Fruit fly (Drosophila melanogaster) whole organism, pupa: ENCODE measurements around the gene nocte.

Experiments used
- CG10348 ChIP-seq: fragments of 200-800 bp; sonication (Bioruptor generic); IDR thresholded peaks from 2 replicates; pipeline ENCODE4 v1.3.6; 2022; ENCODE audit warnings: missing biosample characterization, missing genetic modification characterization
- CG12605 ChIP-seq: fragments of 200-800 bp; sonication (Bioruptor generic); IDR thresholded peaks from 2 replicates; pipeline ENCODE4 v1.3.6; 2022; ENCODE audit warnings: missing biosample characterization, missing genetic modification characterization
- CG13204 ChIP-seq: fragments of 200-800 bp; sonication (Bioruptor generic); optimal IDR thresholded peaks from 2 replicates; lab custom pipeline; 2018; ENCODE audit warnings: missing biosample characterization, mild to moderate bottlenecking, missing genetic modification characterization, moderate library complexity
- CG14655 ChIP-seq: fragments of 200-800 bp; sonication (Bioruptor generic); optimal IDR thresholded peaks from 3 replicates; lab custom pipeline; 2017; ENCODE audit warnings: mild to moderate bottlenecking, missing biosample characterization, missing genetic modification reagents, missing genetic modification characterization
- CG15710 ChIP-seq: fragments of 200-800 bp; sonication (Bioruptor generic); optimal IDR thresholded peaks from 2 replicates; lab custom pipeline; 2018; ENCODE audit warnings: missing biosample characterization, mild to moderate bottlenecking, missing genetic modification characterization, moderate library complexity
- CG17806 ChIP-seq: fragments of 200-800 bp; sonication (Bioruptor generic); optimal IDR thresholded peaks from 2 replicates; lab custom pipeline; 2018; ENCODE audit warnings: missing biosample characterization, mild to moderate bottlenecking, missing genetic modification characterization, moderate library complexity
- CG32121 ChIP-seq: fragments of 200-800 bp; sonication (Bioruptor generic); IDR thresholded peaks from 2 replicates; pipeline ENCODE4 v1.3.6; 2022; ENCODE audit warnings: missing biosample characterization, missing genetic modification characterization
- CG34367 ChIP-seq: fragments of 200-800 bp; sonication (Bioruptor generic); optimal IDR thresholded peaks from 2 replicates; lab custom pipeline; 2018; ENCODE audit warnings: missing biosample characterization, mild to moderate bottlenecking, missing genetic modification characterization
- CG4496 ChIP-seq: fragments of 200-800 bp; sonication (Bioruptor generic); IDR thresholded peaks from 3 replicates; pipeline ENCODE4 v1.3.6; 2022; ENCODE audit warnings: missing biosample characterization, missing genetic modification characterization
- CG8159 ChIP-seq: fragments of 200-800 bp; sonication (Bioruptor generic); optimal IDR thresholded peaks from 3 replicates; lab custom pipeline; 2018; ENCODE audit warnings: missing biosample characterization, mild to moderate bottlenecking, missing genetic modification characterization, moderate library complexity
- CG8301 ChIP-seq: fragments of 200-800 bp; sonication (Bioruptor generic); optimal IDR thresholded peaks from 2 replicates; lab custom pipeline; 2018; ENCODE audit warnings: missing biosample characterization, mild to moderate bottlenecking, missing genetic modification characterization
- CG9948 ChIP-seq: fragments of 200-800 bp; sonication (Bioruptor generic); optimal IDR thresholded peaks from 2 replicates; lab custom pipeline; 2018; ENCODE audit warnings: missing biosample characterization, mild to moderate bottlenecking, missing genetic modification characterization, moderate library complexity
- D1 ChIP-seq: fragments of 200-800 bp; sonication (Bioruptor generic); optimal IDR thresholded peaks from 2 replicates; lab custom pipeline; 2018; ENCODE audit warnings: missing biosample characterization, mild to moderate bottlenecking, missing genetic modification characterization, moderate library complexity
- EcR ChIP-seq: fragments of 200-800 bp; sonication (Bioruptor generic); optimal IDR thresholded peaks from 3 replicates; lab custom pipeline; 2019; ENCODE audit warnings: missing biosample characterization, missing genetic modification characterization, mild to moderate bottlenecking, moderate library complexity, missing genetic modification reagents
- Ets98B ChIP-seq: fragments of 200-800 bp; sonication (Bioruptor generic); IDR thresholded peaks from 2 replicates; pipeline ENCODE4 v1.3.6; 2022; ENCODE audit warnings: missing biosample characterization, missing genetic modification characterization
- Pif1A ChIP-seq: fragments of 200-800 bp; sonication (Bioruptor generic); optimal IDR thresholded peaks from 3 replicates; lab custom pipeline; 2016; ENCODE audit warnings: missing biosample characterization, missing genetic modification characterization
- Pif1B ChIP-seq: fragments of 200-800 bp; sonication (Bioruptor generic); optimal IDR thresholded peaks from 3 replicates; lab custom pipeline; 2016; ENCODE audit warnings: missing biosample characterization, missing genetic modification characterization
- Snoo ChIP-seq: fragments of 200-800 bp; sonication (Bioruptor generic); optimal IDR thresholded peaks from 3 replicates; lab custom pipeline; 2017; ENCODE audit warnings: missing biosample characterization, mild to moderate bottlenecking, missing genetic modification characterization, inconsistent platforms
- fd96Ca ChIP-seq: fragments of 200-800 bp; sonication (Bioruptor generic); IDR thresholded peaks from 3 replicates; pipeline ENCODE4 v1.3.6; 2022; ENCODE audit warnings: missing biosample characterization, missing genetic modification characterization
- gl ChIP-seq: fragments of 200-800 bp; sonication (Bioruptor generic); optimal IDR thresholded peaks from 2 replicates; lab custom pipeline; 2018; ENCODE audit warnings: missing biosample characterization, mild to moderate bottlenecking, missing genetic modification characterization
- rn ChIP-seq: fragments of 200-800 bp; sonication (Bioruptor generic); IDR thresholded peaks from 2 replicates; pipeline ENCODE4 v1.3.6; 2022; ENCODE audit warnings: missing biosample characterization, missing genetic modification characterization

The nocte gene

dm6 chrX:10487964-10488605 lies 13.6 kb upstream of the nocte start:
- TF ChIP-seq fd96Ca (GFP tag; lab: Robert Waterston, UW): peak; percentile 62; the same call in 2 of the 3 replicates
- peak; percentile 44 for TF ChIP-seq CG8301 (tag; lab: Kevin White, UChicago)
- TF ChIP-seq CG32121 (GFP tag; lab: Robert Waterston, UW): 0 out of 2 replicates have a peak, but pooled peaks have one; percentile 17
- no peak for TF ChIP-seq CG13204 (GFP tag; lab: Kevin White, UChicago)
- TF ChIP-seq Pif1B (GFP tag; lab: Kevin White, UChicago): no peak
- no peak for TF ChIP-seq EcR (GFP tag; lab: Kevin White, UChicago)
- peak; percentile 29; the same call in 1 of the 3 replicates for TF ChIP-seq CG4496 (GFP tag; lab: Robert Waterston, UW)
- no peak for TF ChIP-seq Ets98B (GFP tag; lab: Robert Waterston, UW)
- no peak for TF ChIP-seq CG12605 (GFP tag; lab: Robert Waterston, UW)
- TF ChIP-seq gl (tag; lab: Kevin White, UChicago): no peak
- TF ChIP-seq D1 (tag; lab: Kevin White, UChicago): no peak
- TF ChIP-seq CG14655 (GFP tag; lab: Kevin White, UChicago): peak; percentile 55
- TF ChIP-seq, all 21 proteins: peak for 5

- no peak for TF ChIP-seq CG9948 (tag; lab: Kevin White, UChicago)
- TF ChIP-seq CG32121 (GFP tag; lab: Robert Waterston, UW): no peak
- TF ChIP-seq CG17806 (tag; lab: Kevin White, UChicago): no peak
- no peak for TF ChIP-seq rn (GFP tag; lab: Robert Waterston, UW)
- TF ChIP-seq EcR (GFP tag; lab: Kevin White, UChicago): no peak
- no peak for TF ChIP-seq CG34367 (tag; lab: Kevin White, UChicago)
- TF ChIP-seq CG13204 (GFP tag; lab: Kevin White, UChicago): no peak
- TF ChIP-seq fd96Ca (GFP tag; lab: Robert Waterston, UW): no peak
- TF ChIP-seq CG14655 (GFP tag; lab: Kevin White, UChicago): no peak
- no peak for TF ChIP-seq CG12605 (GFP tag; lab: Robert Waterston, UW)
- no peak for TF ChIP-seq CG10348 (GFP tag; lab: Robert Waterston, UW)
- no peak for TF ChIP-seq CG8301 (tag; lab: Kevin White, UChicago)
- no peak for TF ChIP-seq Pif1B (GFP tag; lab: Kevin White, UChicago)
- TF ChIP-seq CG15710 (tag; lab: Kevin White, UChicago): no peak
Measured at dm6 chrX:10487105-10487504, 12.6 kb upstream of the nocte start, which contains the start of gene CG32687. TSS of gene CG32687 (minus strand) at chrX:10487205.

dm6 chrX:10486144-10487030 lies 11.9 kb upstream of the nocte start:
- peak; percentile 77 for TF ChIP-seq CG8159 (tag; lab: Kevin White, UChicago)
- TF ChIP-seq CG10348 (GFP tag; lab: Robert Waterston, UW): no peak
- peak; percentile 31 for TF ChIP-seq Snoo (tag; lab: Kevin White, UChicago)
- peak; percentile 66 for TF ChIP-seq CG8301 (tag; lab: Kevin White, UChicago)
- peak; percentile 25 for TF ChIP-seq EcR (GFP tag; lab: Kevin White, UChicago)
- peak; percentile 25; the same call in 1 of the 2 replicates for TF ChIP-seq CG32121 (GFP tag; lab: Robert Waterston, UW)
- peak; percentile 50 for TF ChIP-seq CG9948 (tag; lab: Kevin White, UChicago)
- peak; percentile 46; the same call in 1 of the 2 replicates for TF ChIP-seq Ets98B (GFP tag; lab: Robert Waterston, UW)
- TF ChIP-seq Pif1B (GFP tag; lab: Kevin White, UChicago): peak; percentile 31
- TF ChIP-seq CG12605 (GFP tag; lab: Robert Waterston, UW): peak; percentile 51; the same call in 1 of the 2 replicates
- no peak for TF ChIP-seq CG13204 (GFP tag; lab: Kevin White, UChicago)
- TF ChIP-seq fd96Ca (GFP tag; lab: Robert Waterston, UW): peak; percentile 44; the same call in 1 of the 3 replicates
- TF ChIP-seq CG4496 (GFP tag; lab: Robert Waterston, UW): peak; percentile 70
- peak; percentile 62 for TF ChIP-seq CG17806 (tag; lab: Kevin White, UChicago)
- no peak for TF ChIP-seq D1 (tag; lab: Kevin White, UChicago)
- no peak for TF ChIP-seq rn (GFP tag; lab: Robert Waterston, UW)
- TF ChIP-seq CG15710 (tag; lab: Kevin White, UChicago): peak; percentile 70
- TF ChIP-seq CG14655 (GFP tag; lab: Kevin White, UChicago): peak; percentile 73
- peak; percentile 46 for TF ChIP-seq gl (tag; lab: Kevin White, UChicago)
- peak; percentile 76 for TF ChIP-seq Pif1A
- peak; percentile 66 for TF ChIP-seq CG34367 (tag; lab: Kevin White, UChicago)

dm6 chrX:10484206-10485112 lies 10.0 kb upstream of the nocte start:
- TF ChIP-seq CG17806 (tag; lab: Kevin White, UChicago) (no peak), CG12605 (GFP tag; lab: Robert Waterston, UW) (no peak), gl (tag; lab: Kevin White, UChicago) (no peak), CG4496 (GFP tag; lab: Robert Waterston, UW) (no peak), Pif1B (GFP tag; lab: Kevin White, UChicago) (no peak)
